Worm (Caenorhabditis elegans) whole organism, L4 larva: Measurements from ENCODE around the gene cutl-21.

Experiments used
- F26F4.8 ChIP-seq: fragments of 200-800 bp; sonication (Bioruptor generic); conservative IDR thresholded peaks from 2 replicates; pipeline ENCODE4 v1.3.6; 2022; ENCODE audit warnings: missing genetic modification characterization, missing compliant biosample characterization
- Y48G9A.11 ChIP-seq: fragments of 200-800 bp; sonication (Bioruptor generic); IDR thresholded peaks from 2 replicates; pipeline ENCODE4 v1.3.6; 2022; ENCODE audit warnings: missing genetic modification reagents, missing genetic modification characterization, missing compliant biosample characterization
- Y5F2A.4 ChIP-seq: fragments of 200-800 bp; sonication (Bioruptor generic); optimal IDR thresholded peaks from 2 replicates; lab custom pipeline; 2018; ENCODE audit warnings: mild to moderate bottlenecking, missing genetic modification characterization, missing compliant biosample characterization
- ZK337.2 ChIP-seq: fragments of 200-800 bp; sonication (Bioruptor generic); IDR thresholded peaks from 2 replicates; pipeline ENCODE4 v1.3.6; 2022; ENCODE audit warnings: missing genetic modification reagents, missing genetic modification characterization, missing compliant biosample characterization
- aha-1 ChIP-seq: fragments of 150-350 bp; peaks from one replicate; lab custom pipeline; 2014; ENCODE audit warnings: missing biosample characterization, missing genetic modification characterization
- attf-4 ChIP-seq: sonication (generic microtip); optimal IDR thresholded peaks from 3 replicates; lab custom pipeline; 2017; ENCODE audit warnings: missing biosample characterization, missing genetic modification characterization
- ceh-28 ChIP-seq: fragments of 150-350 bp; optimal IDR thresholded peaks from 2 replicates; lab custom pipeline; 2014; ENCODE audit warnings: missing biosample characterization, missing genetic modification reagents, missing genetic modification characterization
- ceh-44 ChIP-seq: fragments of 200-800 bp; sonication (Bioruptor generic); IDR thresholded peaks from 2 replicates; pipeline ENCODE4 v1.3.6; 2022; ENCODE audit warnings: missing genetic modification reagents, missing genetic modification characterization, missing compliant biosample characterization
- ceh-62 ChIP-seq: sonication (generic microtip); optimal IDR thresholded peaks from 2 replicates; lab custom pipeline; 2017; ENCODE audit warnings: missing biosample characterization, missing genetic modification characterization
- daf-12 ChIP-seq: fragments of 150-350 bp; optimal IDR thresholded peaks from 2 replicates; lab custom pipeline; 2014; ENCODE audit warnings: missing biosample characterization, missing genetic modification reagents, missing genetic modification characterization
- daf-16 ChIP-seq, 3 experiments: sonication (generic microtip); optimal IDR thresholded peaks; 2 replicates each; lab custom pipeline; 2016 to 2017; ENCODE audit warnings: missing genetic modification characterization in 3 of 3, missing genetic modification reagents in 3 of 3, mild to moderate bottlenecking in 2 of 3, missing compliant biosample characterization in 2 of 3, missing biosample characterization in 1 of 3, moderate library complexity in 1 of 3
- dmd-6 ChIP-seq: fragments of 200-800 bp; sonication (Bioruptor generic); IDR thresholded peaks from 2 replicates; pipeline ENCODE4 v1.3.6; 2022; ENCODE audit warnings: missing genetic modification reagents, missing genetic modification characterization, missing compliant biosample characterization
- dmd-8 ChIP-seq: fragments of 200-800 bp; sonication (Bioruptor generic); IDR thresholded peaks from 2 replicates; pipeline ENCODE4 v1.3.6; 2022; ENCODE audit warnings: missing genetic modification characterization, missing compliant biosample characterization
- duxl-1 ChIP-seq: sonication (generic microtip); optimal IDR thresholded peaks from 2 replicates; lab custom pipeline; 2016; ENCODE audit warnings: mild to moderate bottlenecking, missing genetic modification characterization, moderate library complexity, missing compliant biosample characterization; ENCODE audit not compliant: poor library complexity
- dve-1 ChIP-seq: sonication (generic microtip); optimal IDR thresholded peaks from 2 replicates; lab custom pipeline; 2017; ENCODE audit warnings: antibody characterized with exemption, mild to moderate bottlenecking, missing genetic modification characterization, missing compliant biosample characterization; ENCODE audit not compliant: insufficient read depth
- egl-27 ChIP-seq: sonication (generic microtip); optimal IDR thresholded peaks from 3 replicates; lab custom pipeline; 2017; ENCODE audit warnings: missing biosample characterization, missing genetic modification reagents, missing genetic modification characterization
- fkh-10 ChIP-seq: fragments of 150-350 bp; optimal IDR thresholded peaks from 2 replicates; lab custom pipeline; 2014; ENCODE audit warnings: missing biosample characterization, missing genetic modification reagents, missing genetic modification characterization
- hif-1 ChIP-seq, 2 experiments: sonication (generic microtip); optimal IDR thresholded peaks; 2 replicates each; lab custom pipeline; 2016 to 2017; ENCODE audit warnings: missing compliant biosample characterization in 2 of 2, missing genetic modification characterization in 2 of 2, missing genetic modification reagents in 2 of 2, missing genotype in 2 of 2, mild to moderate bottlenecking in 1 of 2
- hlh-11 ChIP-seq: fragments of 200-800 bp; sonication (Bioruptor generic); optimal IDR thresholded peaks from 2 replicates; lab custom pipeline; 2018; ENCODE audit warnings: mild to moderate bottlenecking, missing genetic modification characterization, missing compliant biosample characterization
- hlh-30 ChIP-seq: sonication (generic microtip); optimal IDR thresholded peaks from 2 replicates; lab custom pipeline; 2017; ENCODE audit warnings: antibody characterized with exemption, mild to moderate bottlenecking, missing genetic modification characterization, missing compliant biosample characterization; ENCODE audit not compliant: insufficient read depth
- hmg-1.1 ChIP-seq: fragments of 200-800 bp; sonication (Bioruptor generic); IDR thresholded peaks from 2 replicates; pipeline ENCODE4 v1.3.6; 2022; ENCODE audit warnings: missing genetic modification reagents, missing genetic modification characterization, missing compliant biosample characterization
- lin-15B ChIP-seq: fragments of 150-350 bp; sonication (generic microtip); optimal IDR thresholded peaks from 3 replicates; lab custom pipeline; 2014; ENCODE audit warnings: missing biosample characterization, missing genetic modification characterization
- lsy-2 ChIP-seq, 2 experiments: fragments of 150-350 bp in 1 of 2; sonication (generic microtip) in 1 of 2; optimal IDR thresholded peaks; 2 replicates each; lab custom pipeline; 2014 to 2017; ENCODE audit warnings: missing biosample characterization in 2 of 2, missing genetic modification characterization in 2 of 2
- madf-5 ChIP-seq, 2 experiments: fragments of 200-800 bp; sonication (Bioruptor generic); IDR thresholded peaks; 2 replicates each; pipeline ENCODE4 v1.3.6; 2022; ENCODE audit warnings: missing compliant biosample characterization in 2 of 2, missing genetic modification characterization in 2 of 2
- mdl-1 ChIP-seq, 2 experiments: fragments of 150-350 bp in 1 of 2; sonication (generic microtip) in 1 of 2; optimal IDR thresholded peaks; 2 replicates each; lab custom pipeline; 2014 to 2017; ENCODE audit warnings: missing biosample characterization in 2 of 2, missing genetic modification characterization in 2 of 2
- mep-1 ChIP-seq: fragments of 150-350 bp; sonication (generic microtip); optimal IDR thresholded peaks from 3 replicates; lab custom pipeline; 2014; ENCODE audit warnings: missing biosample characterization, missing genetic modification characterization
- mes-2 ChIP-seq: sonication (generic microtip); optimal IDR thresholded peaks from 2 replicates; lab custom pipeline; 2016; ENCODE audit warnings: missing genotype, mild to moderate bottlenecking, missing genetic modification characterization, missing compliant biosample characterization; ENCODE audit not compliant: poor library complexity, severe bottlenecking
- mxl-3 ChIP-seq: fragments of 200-800 bp; sonication (Bioruptor generic); optimal IDR thresholded peaks from 2 replicates; lab custom pipeline; 2018; ENCODE audit warnings: mild to moderate bottlenecking, missing genetic modification characterization, missing compliant biosample characterization
- nhr-102 ChIP-seq: sonication (generic microtip); optimal IDR thresholded peaks from 2 replicates; lab custom pipeline; 2016; ENCODE audit warnings: mild to moderate bottlenecking, missing genetic modification characterization, moderate library complexity, missing compliant biosample characterization
- nhr-237 ChIP-seq: sonication (generic microtip); optimal IDR thresholded peaks from 2 replicates; lab custom pipeline; 2017; ENCODE audit warnings: missing biosample characterization, missing genetic modification characterization
- nhr-28 ChIP-seq: fragments of 150-350 bp; optimal IDR thresholded peaks from 2 replicates; lab custom pipeline; 2014; ENCODE audit warnings: missing biosample characterization, missing genetic modification characterization
- nhr-41 ChIP-seq: fragments of 200-800 bp; sonication (Bioruptor generic); IDR thresholded peaks from 2 replicates; pipeline ENCODE4 v1.3.6; 2022; ENCODE audit warnings: missing genetic modification reagents, missing genetic modification characterization, missing compliant biosample characterization
- nhr-42 ChIP-seq: fragments of 200-800 bp; sonication (Bioruptor generic); IDR thresholded peaks from 2 replicates; pipeline ENCODE4 v1.3.6; 2022; ENCODE audit warnings: missing genetic modification characterization, missing compliant biosample characterization
- nhr-48 ChIP-seq: sonication (generic microtip); optimal IDR thresholded peaks from 2 replicates; lab custom pipeline; 2016; ENCODE audit warnings: mild to moderate bottlenecking, missing genetic modification characterization, missing compliant biosample characterization
- rbr-2 ChIP-seq: sonication (generic microtip); optimal IDR thresholded peaks from 2 replicates; lab custom pipeline; 2016; ENCODE audit warnings: missing genotype, missing genetic modification characterization, missing compliant biosample characterization
- sdz-12 ChIP-seq: fragments of 200-800 bp; sonication (Bioruptor generic); optimal IDR thresholded peaks from 2 replicates; lab custom pipeline; 2018; ENCODE audit warnings: mild to moderate bottlenecking, missing genetic modification characterization, missing compliant biosample characterization
- skn-1 ChIP-seq: fragments of 150-350 bp; optimal IDR thresholded peaks from 2 replicates; lab custom pipeline; 2014; ENCODE audit warnings: missing biosample characterization, missing genetic modification characterization
- spr-1 ChIP-seq: sonication (generic microtip); optimal IDR thresholded peaks from 2 replicates; lab custom pipeline; 2016; ENCODE audit warnings: mild to moderate bottlenecking, missing genetic modification characterization, missing compliant biosample characterization
- tag-97 ChIP-seq: fragments of 200-800 bp; sonication (Bioruptor generic); IDR thresholded peaks from 2 replicates; pipeline ENCODE4 v1.3.6; 2022; ENCODE audit warnings: missing genetic modification characterization, missing compliant biosample characterization
- tra-1 ChIP-seq: fragments of 200-800 bp; sonication (Bioruptor generic); IDR thresholded peaks from 2 replicates; pipeline ENCODE4 v1.3.6; 2022; ENCODE audit warnings: missing genetic modification reagents, missing genetic modification characterization, missing compliant biosample characterization
- unc-130 ChIP-seq: sonication (generic microtip); optimal IDR thresholded peaks from 2 replicates; lab custom pipeline; 2016; ENCODE audit warnings: missing genetic modification reagents, missing genetic modification characterization, missing compliant biosample characterization
- zag-1 ChIP-seq: fragments of 150-350 bp; optimal IDR thresholded peaks from 2 replicates; lab custom pipeline; 2014; ENCODE audit warnings: missing biosample characterization, missing genetic modification characterization

The cutl-21 gene

ce11 chrX:970072-970471, 34.1 kb upstream of the cutl-21 start, which contains the start of gene C44C1.6:
Gene C44C1.6, minus strand, starts transcription at chrX:970270.
- TF ChIP-seq nhr-28 (tag; lab: Kevin White, UChicago), result peak; percentile 31
- no peak for TF ChIP-seq duxl-1 (tag; lab: Kevin White, UChicago)
- TF ChIP-seq lin-15B (tag; lab: Kevin White, UChicago), result no peak
- TF ChIP-seq unc-130, result no peak

DNA sequence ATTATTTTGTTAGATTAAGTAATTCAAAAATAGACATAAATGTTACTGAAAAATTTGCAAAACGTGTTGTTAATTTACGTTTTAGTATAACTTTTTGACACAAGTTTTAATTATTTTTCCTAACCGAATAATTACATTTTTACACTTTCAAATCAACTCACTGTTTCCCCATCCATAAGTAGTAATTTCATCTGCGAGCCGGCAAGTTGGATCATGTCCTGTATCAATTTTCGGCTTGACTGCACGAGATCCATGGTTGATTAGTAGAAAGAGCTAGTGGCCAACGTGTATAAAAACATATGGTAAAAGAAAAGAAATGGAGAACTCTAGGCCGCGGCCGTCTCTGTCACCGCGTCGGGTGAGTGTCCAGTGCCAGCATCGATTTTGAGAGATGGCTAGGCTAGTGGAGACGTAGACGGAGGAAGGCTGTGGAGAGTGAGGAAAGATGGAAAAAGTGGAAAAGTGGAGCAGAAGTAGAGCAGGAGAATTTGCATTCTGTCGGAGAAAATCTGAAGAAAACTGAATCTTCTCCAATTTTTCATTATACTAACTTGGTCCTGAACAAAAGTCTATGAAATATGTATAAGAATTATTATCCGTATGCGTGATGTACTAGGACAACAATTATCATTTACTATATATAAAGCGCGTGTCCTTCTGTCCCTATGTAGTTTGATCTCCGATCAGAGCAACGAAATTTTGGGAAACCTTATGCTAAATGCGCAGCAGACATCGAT, 29.5 kb upstream of the cutl-21 start, which contains the start of gene vps-45:
TSS of gene vps-45 (minus strand) at position 350 of the 737 bp plus-strand sequence.
- TF ChIP-seq skn-1 (no peak), F26F4.8 (GFP tag; lab: Robert Waterston, UW) (no peak), nhr-237 (tag; lab: Kevin White, UChicago) (no peak), hif-1 (tag; optimal IDR thresholded peaks at IDR 0.05; lab: Kevin White, UChicago) (peak in 1 of 2 experiments; percentile 38), ceh-44 (no peak), madf-5 (GFP tag; IDR thresholded peaks at IDR 0.05; lab: Robert Waterston, UW) (no peak), sdz-12 (no peak), dve-1 (tag; lab: Kevin White, UChicago) (peak; percentile 13), mes-2 (tag; lab: Kevin White, UChicago) (peak; percentile 80), dmd-6 (GFP tag; lab: Robert Waterston, UW) (peak; percentile 37), Y5F2A.4 (GFP tag; lab: Kevin White, UChicago) (no peak), hmg-1.1 (GFP tag; lab: Robert Waterston, UW) (peak; percentile 77), ceh-28 (tag; lab: Kevin White, UChicago) (peak; percentile 44), lsy-2 (tag; optimal IDR thresholded peaks at IDR 0.05; lab: Kevin White, UChicago) (peak in 1 of 2 experiments; percentile 18), hlh-11 (peak; percentile 57), rbr-2 (peak; percentile 38), aha-1 (tag; lab: Kevin White, UChicago) (peak; percentile 78), nhr-102 (tag; lab: Kevin White, UChicago) (no peak), dmd-8 (GFP tag; lab: Robert Waterston, UW) (no peak), hlh-30 (tag; lab: Kevin White, UChicago) (peak; percentile 33), ceh-62 (tag; lab: Kevin White, UChicago) (no peak), duxl-1 (tag; lab: Kevin White, UChicago) (peak; percentile 37), mep-1 (tag; lab: Kevin White, UChicago) (peak; percentile 61), mxl-3 (GFP tag; lab: Kevin White, UChicago) (peak; percentile 45), fkh-10 (GFP tag; lab: Kevin White, UChicago) (peak; percentile 9), zag-1 (tag; lab: Kevin White, UChicago) (no peak), daf-12 (tag; lab: Kevin White, UChicago) (no peak)

DNA sequence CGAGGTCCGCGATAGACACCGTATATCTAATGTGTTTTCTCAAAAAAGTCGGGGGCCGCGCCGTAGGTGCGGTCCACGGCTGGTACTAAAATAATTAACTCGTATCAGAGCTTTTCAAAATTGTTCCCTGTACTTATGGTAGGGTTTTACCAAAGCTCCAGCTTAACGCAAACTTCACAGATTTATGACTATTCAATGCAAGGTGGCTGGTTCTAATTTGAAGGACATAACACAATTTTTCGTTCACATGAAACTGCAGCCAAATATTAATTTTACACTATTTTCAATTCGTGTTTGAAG, 29.0 kb upstream of the cutl-21 start:
- TF ChIP-seq tag-97 (GFP tag; lab: Robert Waterston, UW), result no peak
- TF ChIP-seq spr-1, result no peak
- no peak for TF ChIP-seq tra-1 (GFP tag; lab: Robert Waterston, UW)
- no peak for TF ChIP-seq Y48G9A.11
- TF ChIP-seq daf-16 (GFP tag; optimal IDR thresholded peaks at IDR 0.05; lab: Kevin White, UChicago), result no peak
- no peak for TF ChIP-seq daf-16 (tag; optimal IDR thresholded peaks at IDR 0.05; lab: Kevin White, UChicago)
- TF ChIP-seq nhr-41 (GFP tag; lab: Robert Waterston, UW), result no peak
- TF ChIP-seq nhr-102 (tag; lab: Kevin White, UChicago), result no peak
- no peak for TF ChIP-seq egl-27 (tag; lab: Kevin White, UChicago)
- no peak for TF ChIP-seq ZK337.2
- no peak for TF ChIP-seq hlh-30 (tag; lab: Kevin White, UChicago)
- no peak for TF ChIP-seq mdl-1 (tag; optimal IDR thresholded peaks at IDR 0.05; lab: Kevin White, UChicago)
- no peak for TF ChIP-seq nhr-42 (GFP tag; lab: Robert Waterston, UW)
- no peak for TF ChIP-seq skn-1
- no peak for TF ChIP-seq nhr-48 (tag; lab: Kevin White, UChicago)
- no peak for TF ChIP-seq attf-4 (tag; lab: Kevin White, UChicago)
- TF ChIP-seq, all 104 proteins: peak for 0
